Worm (Caenorhabditis elegans) whole organism, L4/young adult: ENCODE results near the gene T10C6.6.

ENCODE experiments used
- W03F9.2 ChIP-seq: fragments of 150-350 bp; optimal IDR thresholded peaks from 2 replicates; lab custom pipeline; 2014; ENCODE audit warnings: missing biosample characterization, missing genetic modification characterization
- dao-5 ChIP-seq: sonication (generic microtip); optimal IDR thresholded peaks from 2 replicates; lab custom pipeline; 2016; ENCODE audit warnings: missing genotype, missing genetic modification characterization, moderate library complexity, missing compliant biosample characterization
- him-1 ChIP-seq: sonication (generic microtip); optimal IDR thresholded peaks from 2 replicates; lab custom pipeline; 2016; ENCODE audit warnings: missing genotype, missing genetic modification reagents, missing genetic modification characterization, missing compliant biosample characterization

ce11 chrV:16017671-16018070 is 6.5 kb upstream of the T10C6.6 start, which contains the start of gene srx-43:
- no peak for TF ChIP-seq him-1 (tag; lab: Kevin White, UChicago)
- no peak for TF ChIP-seq W03F9.2 (tag; lab: Kevin White, UChicago)
- no peak for TF ChIP-seq dao-5 (tag; lab: Kevin White, UChicago)
